Worm (Caenorhabditis elegans) whole organism, L3 larva: ENCODE data around the gene F49H12.3.

Experiments used
- R02D3.7 ChIP-seq: fragments of 150-350 bp; optimal IDR thresholded peaks from 2 replicates; lab custom pipeline; 2014; ENCODE audit warnings: missing biosample characterization, missing genetic modification characterization
- ZK546.5 ChIP-seq: sonication (generic microtip); optimal IDR thresholded peaks from 2 replicates; lab custom pipeline; 2017; ENCODE audit warnings: missing biosample characterization, missing genetic modification characterization
- aly-2 ChIP-seq: fragments of 150-350 bp; optimal IDR thresholded peaks from 2 replicates; lab custom pipeline; 2014; ENCODE audit warnings: missing biosample characterization, missing genetic modification characterization
- ama-1 ChIP-seq: fragments of 150-350 bp; optimal IDR thresholded peaks from 2 replicates; lab custom pipeline; 2018
- ceh-16 ChIP-seq: sonication (generic microtip); optimal IDR thresholded peaks from 2 replicates; lab custom pipeline; 2017; ENCODE audit warnings: missing biosample characterization, missing genetic modification characterization
- ceh-28 ChIP-seq: fragments of 150-350 bp; optimal IDR thresholded peaks from 2 replicates; lab custom pipeline; 2014; ENCODE audit warnings: missing biosample characterization, missing genetic modification reagents, missing genetic modification characterization
- ceh-82 ChIP-seq: fragments of 150-350 bp; optimal IDR thresholded peaks from 2 replicates; lab custom pipeline; 2014; ENCODE audit warnings: missing biosample characterization, missing genetic modification characterization
- ceh-9 ChIP-seq: sonication (generic microtip); optimal IDR thresholded peaks from 2 replicates; lab custom pipeline; 2018; ENCODE audit warnings: missing biosample characterization, missing genetic modification characterization
- daf-12 ChIP-seq: fragments of 150-350 bp; optimal IDR thresholded peaks from 2 replicates; lab custom pipeline; 2014; ENCODE audit warnings: missing biosample characterization, missing genetic modification reagents, missing genetic modification characterization
- egl-27 ChIP-seq: sonication (generic microtip); optimal IDR thresholded peaks from 4 replicates; lab custom pipeline; 2017; ENCODE audit warnings: missing biosample characterization, missing genetic modification reagents, missing genetic modification characterization
- egl-5 ChIP-seq: fragments of 150-350 bp; optimal IDR thresholded peaks from 2 replicates; lab custom pipeline; 2017; ENCODE audit warnings: missing biosample characterization, missing genetic modification reagents, missing genetic modification characterization, inconsistent platforms
- elt-1 ChIP-seq: fragments of 150-350 bp; optimal IDR thresholded peaks from 2 replicates; lab custom pipeline; 2014; ENCODE audit warnings: missing biosample characterization, missing genetic modification characterization
- elt-2 ChIP-seq: sonication (generic microtip); optimal IDR thresholded peaks from 2 replicates; lab custom pipeline; 2016; ENCODE audit warnings: missing genetic modification reagents, mild to moderate bottlenecking, missing genetic modification characterization, missing compliant biosample characterization
- elt-3 ChIP-seq, 3 experiments: fragments of 150-350 bp in 1 of 3; sonication (generic microtip) in 2 of 3; optimal IDR thresholded peaks; 2 replicates in 2 of 3; 4 replicates in 1 of 3; lab custom pipeline; 2014 to 2017; ENCODE audit warnings: missing biosample characterization in 3 of 3, missing genetic modification characterization in 3 of 3
- eor-1 ChIP-seq, 2 experiments: fragments of 150-350 bp; optimal IDR thresholded peaks; 2 replicates each; lab custom pipeline; 2014 to 2018; ENCODE audit warnings: missing biosample characterization in 2 of 2, missing genetic modification characterization in 2 of 2
- fkh-10 ChIP-seq: sonication (generic microtip); optimal IDR thresholded peaks from 2 replicates; lab custom pipeline; 2017; ENCODE audit warnings: missing biosample characterization, missing genetic modification reagents, missing genetic modification characterization
- fkh-2 ChIP-seq: fragments of 150-350 bp; optimal IDR thresholded peaks from 2 replicates; lab custom pipeline; 2014; ENCODE audit warnings: missing biosample characterization, missing genetic modification reagents, missing genetic modification characterization
- fos-1 ChIP-seq: fragments of 150-350 bp; optimal IDR thresholded peaks from 2 replicates; lab custom pipeline; 2014; ENCODE audit warnings: missing biosample characterization, missing genetic modification characterization
- hmg-11 ChIP-seq: sonication (generic microtip); optimal IDR thresholded peaks from 2 replicates; lab custom pipeline; 2016; ENCODE audit warnings: missing genetic modification characterization, missing compliant biosample characterization
- lin-15B ChIP-seq: fragments of 150-350 bp; optimal IDR thresholded peaks from 2 replicates; lab custom pipeline; 2014; ENCODE audit warnings: missing biosample characterization, missing genetic modification characterization
- lsy-12 ChIP-seq: sonication (generic microtip); optimal IDR thresholded peaks from 2 replicates; lab custom pipeline; 2016; ENCODE audit warnings: mild to moderate bottlenecking, missing genetic modification characterization, missing compliant biosample characterization
- mdl-1 ChIP-seq: fragments of 150-350 bp; optimal IDR thresholded peaks from 2 replicates; lab custom pipeline; 2014; ENCODE audit warnings: missing biosample characterization, missing genetic modification characterization
- mml-1 ChIP-seq: fragments of 150-350 bp; sonication (generic microtip); optimal IDR thresholded peaks from 3 replicates; lab custom pipeline; 2014; ENCODE audit warnings: missing biosample characterization, missing genetic modification characterization
- nfya-1 ChIP-seq: sonication (generic microtip); optimal IDR thresholded peaks from 2 replicates; lab custom pipeline; 2017; ENCODE audit warnings: missing genetic modification characterization, mild to moderate bottlenecking, missing compliant biosample characterization, antibody characterized with exemption, moderate library complexity; ENCODE audit not compliant: insufficient read depth
- nhr-11 ChIP-seq: fragments of 150-350 bp; optimal IDR thresholded peaks from 2 replicates; lab custom pipeline; 2014; ENCODE audit warnings: missing biosample characterization, missing genetic modification characterization
- nhr-12 ChIP-seq: fragments of 150-350 bp; optimal IDR thresholded peaks from 2 replicates; lab custom pipeline; 2014; ENCODE audit warnings: missing biosample characterization, missing genetic modification characterization
- nhr-23 ChIP-seq: fragments of 150-350 bp; optimal IDR thresholded peaks from 2 replicates; lab custom pipeline; 2014; ENCODE audit warnings: missing biosample characterization, missing genetic modification reagents, missing genetic modification characterization
- nhr-237 ChIP-seq: fragments of 150-350 bp; optimal IDR thresholded peaks from 2 replicates; lab custom pipeline; 2014; ENCODE audit warnings: missing biosample characterization, missing genetic modification characterization
- nhr-25 ChIP-seq: sonication (generic microtip); optimal IDR thresholded peaks from 2 replicates; lab custom pipeline; 2017; ENCODE audit warnings: missing biosample characterization, missing genetic modification characterization
- nhr-43 ChIP-seq: sonication (generic microtip); optimal IDR thresholded peaks from 2 replicates; lab custom pipeline; 2016; ENCODE audit warnings: mild to moderate bottlenecking, missing genetic modification characterization, missing compliant biosample characterization; ENCODE audit not compliant: poor library complexity, severe bottlenecking
- nhr-77 ChIP-seq: fragments of 150-350 bp; optimal IDR thresholded peaks from 2 replicates; lab custom pipeline; 2014; ENCODE audit warnings: missing biosample characterization, missing genetic modification characterization
- pqm-1 ChIP-seq: fragments of 150-350 bp; optimal IDR thresholded peaks from 2 replicates; lab custom pipeline; 2017; ENCODE audit warnings: missing biosample characterization, missing genetic modification characterization, inconsistent platforms
- sea-2 ChIP-seq: fragments of 150-350 bp; sonication (generic microtip); optimal IDR thresholded peaks from 4 replicates; lab custom pipeline; 2014; ENCODE audit warnings: missing biosample characterization, missing genetic modification reagents, missing genetic modification characterization
- snpc-4 ChIP-seq: fragments of 150-350 bp; optimal IDR thresholded peaks from 2 replicates; lab custom pipeline; 2014; ENCODE audit warnings: missing biosample characterization, missing genetic modification characterization
- tbx-2 ChIP-seq: sonication (generic microtip); optimal IDR thresholded peaks from 2 replicates; lab custom pipeline; 2016; ENCODE audit warnings: mild to moderate bottlenecking, missing genetic modification characterization, missing compliant biosample characterization
- unc-39 ChIP-seq: sonication (generic microtip); optimal IDR thresholded peaks from 4 replicates; lab custom pipeline; 2017; ENCODE audit warnings: missing biosample characterization, missing genetic modification characterization
- unc-62 ChIP-seq: fragments of 150-350 bp; sonication (generic microtip); optimal IDR thresholded peaks from 4 replicates; lab custom pipeline; 2014; ENCODE audit warnings: missing biosample characterization, missing genetic modification reagents, missing genetic modification characterization
- zag-1 ChIP-seq: fragments of 150-350 bp; optimal IDR thresholded peaks from 2 replicates; lab custom pipeline; 2014; ENCODE audit warnings: missing biosample characterization, missing genetic modification characterization
- ztf-4 ChIP-seq: fragments of 150-350 bp; optimal IDR thresholded peaks from 2 replicates; lab custom pipeline; 2014; ENCODE audit warnings: missing biosample characterization, missing genetic modification characterization

F49H12.3 gene

ce11 chrX:2113004-2113403 is 28.8 kb downstream of the F49H12.3 start, which contains the start of gene bus-5:
Gene bus-5 (minus strand): TSS chrX:2113104.
- no peak for TF ChIP-seq egl-5 (tag; lab: Kevin White, UChicago)
- TF ChIP-seq hmg-11 (tag; lab: Kevin White, UChicago): no peak
- no peak for TF ChIP-seq snpc-4 (tag; lab: Kevin White, UChicago)
- no peak for TF ChIP-seq unc-39 (tag; lab: Kevin White, UChicago)
- TF ChIP-seq pqm-1 (tag; lab: Kevin White, UChicago): no peak
- no peak for TF ChIP-seq fos-1 (tag; lab: Kevin White, UChicago)
- no peak for TF ChIP-seq aly-2 (tag; lab: Kevin White, UChicago)
- TF ChIP-seq ztf-4 (tag; lab: Kevin White, UChicago): no peak
- TF ChIP-seq unc-62 (GFP tag; lab: Kevin White, UChicago): no peak
- no peak for TF ChIP-seq nhr-23
- TF ChIP-seq lsy-12 (tag; lab: Kevin White, UChicago): no peak
- no peak for TF ChIP-seq ZK546.5 (tag; lab: Kevin White, UChicago)
- no peak for TF ChIP-seq fkh-2 (tag; lab: Kevin White, UChicago)
- TF ChIP-seq nhr-77 (tag; lab: Kevin White, UChicago): no peak
- no peak for TF ChIP-seq tbx-2 (tag; lab: Kevin White, UChicago)
- TF ChIP-seq elt-1: no peak
- TF ChIP-seq nhr-43 (tag; lab: Kevin White, UChicago): no peak
- TF ChIP-seq mml-1: no peak

- TF ChIP-seq R02D3.7 (tag; lab: Kevin White, UChicago) (no peak), unc-39 (tag; lab: Kevin White, UChicago) (no peak), egl-27 (tag; lab: Kevin White, UChicago) (no peak), elt-3 (tag; optimal IDR thresholded peaks at IDR 0.05; lab: Kevin White, UChicago) (no peak), nfya-1 (tag; lab: Kevin White, UChicago) (no peak), pqm-1 (tag; lab: Kevin White, UChicago) (no peak), lin-15B (tag; lab: Kevin White, UChicago) (no peak), nhr-12 (tag; lab: Kevin White, UChicago) (no peak), egl-5 (tag; lab: Kevin White, UChicago) (no peak), mdl-1 (tag; lab: Kevin White, UChicago) (no peak), zag-1 (tag; lab: Kevin White, UChicago) (no peak), eor-1 (tag; optimal IDR thresholded peaks at IDR 0.05; lab: Kevin White, UChicago) (no peak), mml-1 (no peak), fkh-10 (no peak), sea-2 (GFP tag; lab: Kevin White, UChicago) (no peak), lsy-12 (tag; lab: Kevin White, UChicago) (no peak), ceh-28 (tag; lab: Kevin White, UChicago) (no peak), nhr-237 (tag; lab: Kevin White, UChicago) (no peak), ceh-9 (tag; lab: Kevin White, UChicago) (no peak)
- TF ChIP-seq, all 47 proteins: peak for 0
These were observed 30.0 kb downstream of the F49H12.3 start for ce11 chrX:2114171-2114570.

- no peak for TF ChIP-seq egl-27 (tag; lab: Kevin White, UChicago)
- TF ChIP-seq fkh-2 (tag; lab: Kevin White, UChicago): no peak
- TF ChIP-seq unc-62 (GFP tag; lab: Kevin White, UChicago): no peak
- peak; percentile 51 for TF ChIP-seq nhr-23
- TF ChIP-seq nhr-43 (tag; lab: Kevin White, UChicago): peak; percentile 42
- peak; percentile 66 for TF ChIP-seq nhr-25
- peak; percentile 5 for TF ChIP-seq ama-1
- peak in 1 of 3 experiments; percentile 11 for TF ChIP-seq elt-3 (tag; optimal IDR thresholded peaks at IDR 0.05; lab: Kevin White, UChicago)
- TF ChIP-seq pqm-1 (tag; lab: Kevin White, UChicago): no peak
These were observed 32.2 kb downstream of the F49H12.3 start for ce11 chrX:2116304-2116867.

- TF ChIP-seq fos-1 (tag; lab: Kevin White, UChicago): no peak
- TF ChIP-seq nhr-23: no peak
- no peak for TF ChIP-seq elt-2 (tag; lab: Kevin White, UChicago)
- no peak for TF ChIP-seq R02D3.7 (tag; lab: Kevin White, UChicago)
- no peak for TF ChIP-seq sea-2 (GFP tag; lab: Kevin White, UChicago)
- no peak for TF ChIP-seq aly-2 (tag; lab: Kevin White, UChicago)
- no peak for TF ChIP-seq nhr-237 (tag; lab: Kevin White, UChicago)
- no peak for TF ChIP-seq ceh-16 (tag; lab: Kevin White, UChicago)
- TF ChIP-seq nhr-25: no peak
- no peak for TF ChIP-seq snpc-4 (tag; lab: Kevin White, UChicago)
- no peak for TF ChIP-seq ceh-82
- no peak for TF ChIP-seq fkh-2 (tag; lab: Kevin White, UChicago)
- TF ChIP-seq lin-15B (tag; lab: Kevin White, UChicago): no peak
- no peak for TF ChIP-seq ZK546.5 (tag; lab: Kevin White, UChicago)
- TF ChIP-seq daf-12: no peak
- TF ChIP-seq nhr-11 (tag; lab: Kevin White, UChicago): no peak
These were observed 34.0 kb downstream of the F49H12.3 start, which contains the start of gene swip-10 for ce11 chrX:2118162-2118561. Gene swip-10 (minus strand): TSS chrX:2118262.
